Fruit fly (Drosophila melanogaster): Measurements from ENCODE around the gene PpD6.

DNA sequence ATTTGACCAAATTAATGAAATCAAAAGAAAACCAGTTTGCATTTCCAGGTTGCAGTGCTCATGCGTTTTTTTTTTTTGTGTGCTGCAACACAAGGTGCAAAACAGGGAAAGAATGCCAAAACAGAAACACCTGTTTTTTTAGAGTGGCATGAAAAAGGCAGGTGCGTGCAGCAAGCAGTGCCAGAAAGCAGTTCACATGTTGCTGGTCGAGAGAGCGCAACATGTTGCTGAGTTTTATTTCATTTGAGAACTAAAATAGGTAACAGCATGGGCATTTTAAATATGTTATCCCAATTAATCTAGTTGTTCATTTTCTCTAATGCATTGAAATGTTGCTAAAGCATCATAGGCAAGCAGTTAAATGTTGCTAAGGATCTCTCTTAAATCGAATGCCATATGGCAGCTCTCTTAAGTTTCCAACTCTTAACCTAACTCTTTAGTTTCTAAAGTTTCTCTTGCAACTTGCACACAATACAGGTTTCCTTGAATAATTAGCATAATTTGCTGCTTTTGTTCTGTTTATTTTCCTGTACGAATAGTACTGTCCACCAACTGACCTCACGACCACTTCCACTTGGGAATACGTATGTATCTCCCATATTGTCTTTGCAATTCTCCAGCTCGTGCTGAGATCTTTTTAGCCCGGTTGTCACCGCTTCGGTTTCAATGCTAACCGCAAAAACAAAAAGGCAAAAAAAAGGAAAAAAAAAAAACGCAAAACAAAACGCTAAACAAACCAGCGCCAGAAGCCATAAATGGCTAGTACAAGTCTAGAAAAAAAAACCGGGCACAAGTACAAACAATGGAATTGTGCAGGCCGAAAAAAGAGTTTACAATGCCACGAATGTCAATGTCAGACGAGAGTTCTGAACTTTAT lies 14.3 kb upstream of the PpD6 start:
- TF ChIP-seq fkh (GFP tag; optimal IDR thresholded peaks at IDR 0.05) = no peak
- no peak for TF ChIP-seq Gug (GFP tag; IDR thresholded peaks at IDR 0.05)
- no peak for TF ChIP-seq Hr39 (GFP tag; optimal IDR thresholded peaks at IDR 0.05)
- no peak for TF ChIP-seq CG11294 (GFP tag; IDR thresholded peaks at IDR 0.05)
- peak; percentile 51; the same call in 1 of the 3 replicates for TF ChIP-seq CG8119 (GFP tag; IDR thresholded peaks at IDR 0.05)
- no peak for TF ChIP-seq CG3919 (GFP tag; optimal IDR thresholded peaks at IDR 0.05)
- no peak for TF ChIP-seq CG15336 (GFP tag; IDR thresholded peaks at IDR 0.05)
- no peak for TF ChIP-seq Met (GFP tag; optimal IDR thresholded peaks at IDR 0.05)
- no peak for TF ChIP-seq fd85E (GFP tag; optimal IDR thresholded peaks at IDR 0.05)
- no peak for TF ChIP-seq net (GFP tag; optimal IDR thresholded peaks at IDR 0.05)

Measured in whole organism, prepupa.